Worm (Caenorhabditis elegans) whole organism, young adult: ENCODE measurements around the gene klp-3.
A peak's percentile ranks its signal among the peaks of the same experiment; 100 is the strongest.

Source experiments
- B0019.2 ChIP-seq: fragments of 200-800 bp; sonication (Bioruptor generic); conservative IDR thresholded peaks from 2 replicates; pipeline ENCODE4 v1.3.6; 2022; ENCODE audit warnings: missing genetic modification reagents, missing genetic modification characterization, missing compliant biosample characterization
- B0035.1 ChIP-seq: sonication (generic microtip); optimal IDR thresholded peaks from 2 replicates; lab custom pipeline; 2016; ENCODE audit warnings: missing genetic modification characterization, mild to moderate bottlenecking, missing compliant biosample characterization, missing genotype, missing genetic modification reagents
- C06A6.2 ChIP-seq: fragments of 200-800 bp; sonication (Bioruptor generic); conservative IDR thresholded peaks from 2 replicates; pipeline ENCODE4 v1.3.6; 2022; ENCODE audit warnings: missing genetic modification characterization, missing compliant biosample characterization
- F10E7.11 ChIP-seq: sonication (generic microtip); optimal IDR thresholded peaks from 2 replicates; lab custom pipeline; 2017; ENCODE audit warnings: mild to moderate bottlenecking, missing genetic modification characterization, moderate library complexity, missing compliant biosample characterization
- F49E8.2 ChIP-seq: sonication (generic microtip); optimal IDR thresholded peaks from 3 replicates; lab custom pipeline; 2017; ENCODE audit warnings: missing genetic modification characterization, mild to moderate bottlenecking, missing compliant biosample characterization, antibody characterized with exemption, moderate library complexity; ENCODE audit not compliant: insufficient read depth
- F57A8.1 ChIP-seq: fragments of 200-800 bp; sonication (Bioruptor generic); optimal IDR thresholded peaks from 2 replicates; lab custom pipeline; 2018; ENCODE audit warnings: mild to moderate bottlenecking, missing genetic modification characterization, moderate library complexity, missing compliant biosample characterization
- aptf-3 ChIP-seq: fragments of 200-800 bp; sonication (Bioruptor generic); IDR thresholded peaks from 2 replicates; pipeline ENCODE4 v1.3.6; 2022; ENCODE audit warnings: missing genetic modification characterization, missing compliant biosample characterization
- athp-1 ChIP-seq: sonication (generic microtip); optimal IDR thresholded peaks from 2 replicates; lab custom pipeline; 2017; ENCODE audit warnings: mild to moderate bottlenecking, missing genetic modification characterization, missing compliant biosample characterization
- attf-5 ChIP-seq: fragments of 200-800 bp; sonication (Bioruptor generic); optimal IDR thresholded peaks from 2 replicates; lab custom pipeline; 2018; ENCODE audit warnings: mild to moderate bottlenecking, missing genetic modification characterization, missing compliant biosample characterization
- attf-6 ChIP-seq: fragments of 200-800 bp; sonication (Bioruptor generic); IDR thresholded peaks from 2 replicates; pipeline ENCODE4 v1.3.6; 2022; ENCODE audit warnings: missing genetic modification reagents, missing genetic modification characterization, missing compliant biosample characterization
- bed-2 ChIP-seq: fragments of 200-800 bp; sonication (Bioruptor generic); IDR thresholded peaks from 2 replicates; pipeline ENCODE4 v1.3.6; 2022; ENCODE audit warnings: missing genetic modification reagents, missing genetic modification characterization, missing compliant biosample characterization
- ceh-100 ChIP-seq: fragments of 200-800 bp; sonication (Bioruptor generic); IDR thresholded peaks from 2 replicates; pipeline ENCODE4 v1.3.6; 2022; ENCODE audit warnings: missing genetic modification reagents, missing genetic modification characterization, missing compliant biosample characterization
- ceh-27 ChIP-seq: fragments of 200-800 bp; sonication (Bioruptor generic); optimal IDR thresholded peaks from 2 replicates; lab custom pipeline; 2018; ENCODE audit warnings: mild to moderate bottlenecking, missing genetic modification characterization, moderate library complexity, missing compliant biosample characterization
- ceh-91 ChIP-seq: fragments of 200-800 bp; sonication (Bioruptor generic); IDR thresholded peaks from 2 replicates; pipeline ENCODE4 v1.3.6; 2022; ENCODE audit warnings: missing genetic modification reagents, missing genetic modification characterization, missing compliant biosample characterization
- ets-4 ChIP-seq: fragments of 200-800 bp; sonication (Bioruptor generic); optimal IDR thresholded peaks from 2 replicates; lab custom pipeline; 2018; ENCODE audit warnings: mild to moderate bottlenecking, missing genetic modification characterization, missing compliant biosample characterization
- lin-35 ChIP-seq, 3 experiments: fragments of 150-350 bp in 2 of 3; sonication (generic microtip) in 1 of 3; optimal IDR thresholded peaks; 2 replicates each; lab custom pipeline; 2014 to 2018; ENCODE audit warnings: missing biosample characterization in 3 of 3, missing genetic modification characterization in 3 of 3, missing genetic modification reagents in 3 of 3
- lin-40 ChIP-seq: sonication (generic microtip); optimal IDR thresholded peaks from 2 replicates; lab custom pipeline; 2016; ENCODE audit warnings: missing genetic modification characterization, mild to moderate bottlenecking, missing compliant biosample characterization, missing genotype, missing genetic modification reagents
- lin-54 ChIP-seq: fragments of 200-800 bp; sonication (Bioruptor generic); optimal IDR thresholded peaks from 2 replicates; lab custom pipeline; 2018; ENCODE audit warnings: mild to moderate bottlenecking, missing genetic modification characterization, missing compliant biosample characterization
- lsl-1 ChIP-seq: fragments of 200-800 bp; sonication (Bioruptor generic); optimal IDR thresholded peaks from 2 replicates; lab custom pipeline; 2018; ENCODE audit warnings: mild to moderate bottlenecking, missing genetic modification characterization, moderate library complexity, missing compliant biosample characterization
- lsy-27 ChIP-seq: sonication (generic microtip); optimal IDR thresholded peaks from 2 replicates; lab custom pipeline; 2017; ENCODE audit warnings: missing genetic modification characterization, mild to moderate bottlenecking, missing compliant biosample characterization, antibody characterized with exemption, missing genotype, borderline replicate concordance; ENCODE audit not compliant: insufficient read depth
- madf-8 ChIP-seq: fragments of 200-800 bp; sonication (Bioruptor generic); conservative IDR thresholded peaks from 2 replicates; pipeline ENCODE4 v1.3.6; 2022; ENCODE audit warnings: missing genetic modification reagents, missing genetic modification characterization, missing compliant biosample characterization
- mcd-1 ChIP-seq: fragments of 200-800 bp; sonication (Bioruptor generic); IDR thresholded peaks from 2 replicates; pipeline ENCODE4 v1.3.6; 2022; ENCODE audit warnings: missing genetic modification reagents, missing genetic modification characterization, missing compliant biosample characterization
- mxl-1 ChIP-seq: sonication (generic microtip); optimal IDR thresholded peaks from 2 replicates; lab custom pipeline; 2016; ENCODE audit warnings: missing genetic modification characterization, missing compliant biosample characterization
- nhr-120 ChIP-seq: fragments of 200-800 bp; sonication (Bioruptor generic); IDR thresholded peaks from 2 replicates; pipeline ENCODE4 v1.3.6; 2022; ENCODE audit warnings: missing genetic modification characterization, missing compliant biosample characterization
- nhr-179 ChIP-seq: sonication (generic microtip); optimal IDR thresholded peaks from 2 replicates; lab custom pipeline; 2016; ENCODE audit warnings: mild to moderate bottlenecking, missing genetic modification characterization, missing compliant biosample characterization
- nhr-27 ChIP-seq: fragments of 200-800 bp; sonication (Bioruptor generic); optimal IDR thresholded peaks from 2 replicates; lab custom pipeline; 2018; ENCODE audit warnings: mild to moderate bottlenecking, missing genetic modification characterization, moderate library complexity, missing compliant biosample characterization
- pbrm-1 ChIP-seq: fragments of 200-800 bp; sonication (Bioruptor generic); IDR thresholded peaks from 2 replicates; pipeline ENCODE4 v1.3.6; 2022; ENCODE audit warnings: missing genetic modification reagents, missing genetic modification characterization, missing compliant biosample characterization
- snpc-1.3 ChIP-seq: sonication (generic microtip); optimal IDR thresholded peaks from 2 replicates; lab custom pipeline; 2017; ENCODE audit warnings: missing genetic modification characterization, mild to moderate bottlenecking, missing compliant biosample characterization, antibody characterized with exemption, moderate library complexity, missing genotype, missing genetic modification reagents; ENCODE audit not compliant: insufficient read depth
- tbx-9 ChIP-seq: sonication (generic microtip); optimal IDR thresholded peaks from 2 replicates; lab custom pipeline; 2016; ENCODE audit warnings: borderline replicate concordance, missing genetic modification characterization, inconsistent platforms, missing compliant biosample characterization
- tlf-1 ChIP-seq: fragments of 200-800 bp; sonication (Bioruptor generic); optimal IDR thresholded peaks from 2 replicates; lab custom pipeline; 2018; ENCODE audit warnings: mild to moderate bottlenecking, missing genetic modification characterization, missing compliant biosample characterization
- xnd-1 ChIP-seq: sonication (generic microtip); optimal IDR thresholded peaks from 2 replicates; lab custom pipeline; 2016; ENCODE audit warnings: missing genotype, missing genetic modification reagents, missing genetic modification characterization, missing compliant biosample characterization
- ztf-18 ChIP-seq: sonication (generic microtip); optimal IDR thresholded peaks from 2 replicates; lab custom pipeline; 2016; ENCODE audit warnings: missing genotype, mild to moderate bottlenecking, missing genetic modification characterization, missing compliant biosample characterization
- ztf-22 ChIP-seq: fragments of 200-800 bp; sonication (Bioruptor generic); optimal IDR thresholded peaks from 2 replicates; lab custom pipeline; 2018; ENCODE audit warnings: mild to moderate bottlenecking, missing genetic modification characterization, moderate library complexity, missing compliant biosample characterization
- ztf-25 ChIP-seq: fragments of 200-800 bp; sonication (Bioruptor generic); IDR thresholded peaks from 2 replicates; pipeline ENCODE4 v1.3.6; 2022; ENCODE audit warnings: missing genetic modification reagents, missing genetic modification characterization, missing compliant biosample characterization

Gene klp-3

DNA sequence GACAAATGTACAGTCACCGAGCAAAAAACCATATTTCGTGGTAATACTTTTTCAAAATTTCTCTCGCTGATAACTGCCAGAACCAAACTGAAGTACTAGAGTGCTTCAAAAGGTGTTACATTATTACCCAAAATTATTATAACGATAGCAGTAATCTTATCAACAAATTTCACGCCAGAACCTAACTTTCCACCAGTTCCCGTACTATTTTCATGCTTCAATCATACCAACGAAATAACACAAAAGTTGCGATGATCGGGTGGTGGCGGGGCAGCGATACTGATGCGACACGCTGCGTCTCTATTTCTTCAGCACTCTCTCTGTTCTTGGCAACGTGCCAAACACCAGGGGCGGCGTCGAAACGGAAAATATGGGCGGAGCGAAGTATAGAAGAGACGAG is 33.2 kb upstream of the klp-3 start (continued):
- no peak for TF ChIP-seq ceh-100 (GFP tag; lab: Robert Waterston, UW)
- no peak for TF ChIP-seq xnd-1 (tag; lab: Kevin White, UChicago)
- TF ChIP-seq ets-4 (GFP tag; lab: Kevin White, UChicago), result peak; percentile 69
- no peak for TF ChIP-seq lsl-1 (GFP tag; lab: Kevin White, UChicago)
- peak; percentile 12 for TF ChIP-seq lin-40 (tag; lab: Kevin White, UChicago)
- TF ChIP-seq snpc-1.3, result no peak
- peak; percentile 1 for TF ChIP-seq attf-5 (GFP tag; lab: Kevin White, UChicago)

DNA sequence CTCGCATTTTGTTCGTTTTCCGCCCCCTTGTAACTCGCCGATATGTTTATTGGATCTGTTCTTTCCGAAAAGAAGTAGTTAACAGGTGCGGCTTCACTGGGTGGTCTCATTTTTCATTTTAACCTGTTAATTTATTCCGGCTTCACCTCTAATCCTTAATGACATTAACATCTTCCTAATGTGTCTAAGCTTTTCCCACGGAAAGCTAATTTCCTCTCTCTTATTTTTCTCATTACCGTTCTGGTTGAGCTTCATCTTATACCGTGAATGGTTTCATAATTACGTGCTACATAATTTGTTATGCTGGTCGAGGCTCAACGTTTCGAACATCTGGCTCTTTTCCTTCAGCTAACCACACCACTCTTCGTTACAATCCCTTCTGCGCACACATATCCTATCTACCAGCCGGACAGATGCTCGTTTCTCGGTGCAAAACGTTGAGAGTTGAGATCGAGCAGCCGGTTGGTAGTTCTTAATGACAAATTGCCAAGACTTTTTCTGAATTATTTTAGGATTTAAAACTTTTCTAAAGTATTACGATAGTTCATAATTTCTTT is 32.7 kb upstream of the klp-3 start:
- TF ChIP-seq pbrm-1 (GFP tag; lab: Robert Waterston, UW) (no peak), tbx-9 (tag; lab: Kevin White, UChicago) (no peak), lin-40 (tag; lab: Kevin White, UChicago) (no peak), tlf-1 (GFP tag; lab: Kevin White, UChicago) (no peak), ceh-27 (GFP tag; lab: Kevin White, UChicago) (no peak), ztf-25 (GFP tag; lab: Robert Waterston, UW) (no peak), F49E8.2 (tag; lab: Kevin White, UChicago) (no peak), F10E7.11 (tag; lab: Kevin White, UChicago) (no peak), ztf-22 (GFP tag; lab: Kevin White, UChicago) (no peak), mxl-1 (tag; lab: Kevin White, UChicago) (no peak), C06A6.2 (GFP tag; lab: Robert Waterston, UW) (no peak)

DNA sequence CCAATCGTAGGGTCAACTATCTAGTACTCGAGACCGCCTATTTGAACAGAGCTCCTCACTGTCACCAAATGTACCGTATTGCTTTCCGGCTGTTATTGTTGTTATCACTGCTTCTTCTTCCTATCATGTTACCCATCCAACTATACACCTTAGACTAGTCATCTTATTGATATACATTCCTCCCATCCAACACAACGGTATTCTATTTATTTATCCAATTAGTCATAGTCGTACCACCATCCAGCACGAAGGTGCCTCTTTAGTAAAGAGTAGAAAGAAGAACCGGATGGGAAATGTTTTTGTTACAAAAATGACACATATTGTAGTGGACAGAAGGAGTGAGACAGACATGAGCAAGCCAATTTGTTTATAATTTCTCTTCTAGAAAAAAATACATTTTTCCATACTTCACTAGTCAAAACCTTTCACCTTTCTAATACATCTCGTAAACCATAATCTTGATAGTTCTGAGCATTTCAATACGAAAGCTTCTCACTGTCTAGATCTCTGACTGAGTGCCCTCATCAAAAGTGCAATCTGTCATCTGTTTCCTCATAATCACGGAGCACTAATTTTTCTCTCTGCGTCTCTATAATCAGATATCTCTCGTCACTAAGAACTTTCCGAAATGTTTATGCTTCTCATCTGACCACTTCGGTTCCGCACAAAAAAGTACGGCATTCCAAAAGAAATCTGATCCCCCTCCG is 31.8 kb upstream of the klp-3 start:
- TF ChIP-seq nhr-120 (GFP tag; lab: Robert Waterston, UW) (no peak), ztf-22 (GFP tag; lab: Kevin White, UChicago) (no peak), B0019.2 (no peak), aptf-3 (no peak), mcd-1 (GFP tag; lab: Robert Waterston, UW) (no peak), athp-1 (no peak), lin-54 (GFP tag; lab: Kevin White, UChicago) (no peak), lsy-27 (no peak), F10E7.11 (tag; lab: Kevin White, UChicago) (no peak), madf-8 (GFP tag; lab: Robert Waterston, UW) (no peak), B0035.1 (tag; lab: Kevin White, UChicago) (no peak), lin-35 (GFP tag; optimal IDR thresholded peaks at IDR 0.05; lab: Kevin White, UChicago) (no peak), ztf-18 (tag; lab: Kevin White, UChicago) (no peak), nhr-179 (tag; lab: Kevin White, UChicago) (no peak), lsl-1 (GFP tag; lab: Kevin White, UChicago) (no peak), bed-2 (GFP tag; lab: Robert Waterston, UW) (no peak), nhr-27 (tag; lab: Kevin White, UChicago) (no peak), F57A8.1 (GFP tag; lab: Kevin White, UChicago) (no peak), ceh-91 (GFP tag; lab: Robert Waterston, UW) (no peak), attf-6 (no peak)
